Worm (Caenorhabditis elegans) whole organism, L3 larva: ENCODE measurements around the gene F41H8.2.
A peak's percentile ranks its signal among the peaks of the same experiment; 100 is the strongest.

Source experiments
- aly-2 ChIP-seq: fragments of 150-350 bp; optimal IDR thresholded peaks from 2 replicates; lab custom pipeline; 2014; ENCODE audit warnings: missing biosample characterization, missing genetic modification characterization
- ama-1 ChIP-seq: fragments of 150-350 bp; optimal IDR thresholded peaks from 2 replicates; lab custom pipeline; 2018
- ceh-16 ChIP-seq: sonication (generic microtip); optimal IDR thresholded peaks from 2 replicates; lab custom pipeline; 2017; ENCODE audit warnings: missing biosample characterization, missing genetic modification characterization
- ceh-28 ChIP-seq: fragments of 150-350 bp; optimal IDR thresholded peaks from 2 replicates; lab custom pipeline; 2014; ENCODE audit warnings: missing biosample characterization, missing genetic modification reagents, missing genetic modification characterization
- ceh-82 ChIP-seq: fragments of 150-350 bp; optimal IDR thresholded peaks from 2 replicates; lab custom pipeline; 2014; ENCODE audit warnings: missing biosample characterization, missing genetic modification characterization
- daf-12 ChIP-seq: fragments of 150-350 bp; optimal IDR thresholded peaks from 2 replicates; lab custom pipeline; 2014; ENCODE audit warnings: missing biosample characterization, missing genetic modification reagents, missing genetic modification characterization
- egl-27 ChIP-seq: sonication (generic microtip); optimal IDR thresholded peaks from 4 replicates; lab custom pipeline; 2017; ENCODE audit warnings: missing biosample characterization, missing genetic modification reagents, missing genetic modification characterization
- egl-5 ChIP-seq: fragments of 150-350 bp; optimal IDR thresholded peaks from 2 replicates; lab custom pipeline; 2017; ENCODE audit warnings: missing biosample characterization, missing genetic modification reagents, missing genetic modification characterization, inconsistent platforms
- elt-1 ChIP-seq: fragments of 150-350 bp; optimal IDR thresholded peaks from 2 replicates; lab custom pipeline; 2014; ENCODE audit warnings: missing biosample characterization, missing genetic modification characterization
- eor-1 ChIP-seq, 2 experiments: fragments of 150-350 bp; optimal IDR thresholded peaks; 2 replicates each; lab custom pipeline; 2014 to 2018; ENCODE audit warnings: missing biosample characterization in 2 of 2, missing genetic modification characterization in 2 of 2
- fkh-10 ChIP-seq: sonication (generic microtip); optimal IDR thresholded peaks from 2 replicates; lab custom pipeline; 2017; ENCODE audit warnings: missing biosample characterization, missing genetic modification reagents, missing genetic modification characterization
- fkh-2 ChIP-seq: fragments of 150-350 bp; optimal IDR thresholded peaks from 2 replicates; lab custom pipeline; 2014; ENCODE audit warnings: missing biosample characterization, missing genetic modification reagents, missing genetic modification characterization
- fos-1 ChIP-seq: fragments of 150-350 bp; optimal IDR thresholded peaks from 2 replicates; lab custom pipeline; 2014; ENCODE audit warnings: missing biosample characterization, missing genetic modification characterization
- hmg-11 ChIP-seq: sonication (generic microtip); optimal IDR thresholded peaks from 2 replicates; lab custom pipeline; 2016; ENCODE audit warnings: missing genetic modification characterization, missing compliant biosample characterization
- jun-1 ChIP-seq: fragments of 150-350 bp; optimal IDR thresholded peaks from 2 replicates; lab custom pipeline; 2014; ENCODE audit warnings: missing biosample characterization, missing genetic modification reagents, missing genetic modification characterization
- lin-15B ChIP-seq: fragments of 150-350 bp; optimal IDR thresholded peaks from 2 replicates; lab custom pipeline; 2014; ENCODE audit warnings: missing biosample characterization, missing genetic modification characterization
- lin-39 ChIP-seq: fragments of 150-350 bp; optimal IDR thresholded peaks from 2 replicates; lab custom pipeline; 2018; ENCODE audit warnings: missing biosample characterization, missing genetic modification reagents, missing genetic modification characterization
- lsy-12 ChIP-seq: sonication (generic microtip); optimal IDR thresholded peaks from 2 replicates; lab custom pipeline; 2016; ENCODE audit warnings: mild to moderate bottlenecking, missing genetic modification characterization, missing compliant biosample characterization
- mdl-1 ChIP-seq: fragments of 150-350 bp; optimal IDR thresholded peaks from 2 replicates; lab custom pipeline; 2014; ENCODE audit warnings: missing biosample characterization, missing genetic modification characterization
- mml-1 ChIP-seq: fragments of 150-350 bp; sonication (generic microtip); optimal IDR thresholded peaks from 3 replicates; lab custom pipeline; 2014; ENCODE audit warnings: missing biosample characterization, missing genetic modification characterization
- nfya-1 ChIP-seq: sonication (generic microtip); optimal IDR thresholded peaks from 2 replicates; lab custom pipeline; 2017; ENCODE audit warnings: missing genetic modification characterization, mild to moderate bottlenecking, missing compliant biosample characterization, antibody characterized with exemption, moderate library complexity; ENCODE audit not compliant: insufficient read depth
- nhr-11 ChIP-seq: fragments of 150-350 bp; optimal IDR thresholded peaks from 2 replicates; lab custom pipeline; 2014; ENCODE audit warnings: missing biosample characterization, missing genetic modification characterization
- nhr-12 ChIP-seq: fragments of 150-350 bp; optimal IDR thresholded peaks from 2 replicates; lab custom pipeline; 2014; ENCODE audit warnings: missing biosample characterization, missing genetic modification characterization
- nhr-23 ChIP-seq: fragments of 150-350 bp; optimal IDR thresholded peaks from 2 replicates; lab custom pipeline; 2014; ENCODE audit warnings: missing biosample characterization, missing genetic modification reagents, missing genetic modification characterization
- nhr-237 ChIP-seq: fragments of 150-350 bp; optimal IDR thresholded peaks from 2 replicates; lab custom pipeline; 2014; ENCODE audit warnings: missing biosample characterization, missing genetic modification characterization
- nhr-25 ChIP-seq: sonication (generic microtip); optimal IDR thresholded peaks from 2 replicates; lab custom pipeline; 2017; ENCODE audit warnings: missing biosample characterization, missing genetic modification characterization
- nhr-43 ChIP-seq: sonication (generic microtip); optimal IDR thresholded peaks from 2 replicates; lab custom pipeline; 2016; ENCODE audit warnings: mild to moderate bottlenecking, missing genetic modification characterization, missing compliant biosample characterization; ENCODE audit not compliant: poor library complexity, severe bottlenecking
- nhr-76 ChIP-seq: fragments of 150-350 bp; sonication (generic microtip); optimal IDR thresholded peaks from 5 replicates; lab custom pipeline; 2014; ENCODE audit warnings: missing biosample characterization, missing genetic modification characterization
- nhr-77 ChIP-seq: fragments of 150-350 bp; optimal IDR thresholded peaks from 2 replicates; lab custom pipeline; 2014; ENCODE audit warnings: missing biosample characterization, missing genetic modification characterization
- pha-4 ChIP-seq: fragments of 150-350 bp; optimal IDR thresholded peaks from 2 replicates; lab custom pipeline; 2014; ENCODE audit warnings: missing biosample characterization, missing genetic modification reagents, missing genetic modification characterization
- sea-2 ChIP-seq: fragments of 150-350 bp; sonication (generic microtip); optimal IDR thresholded peaks from 4 replicates; lab custom pipeline; 2014; ENCODE audit warnings: missing biosample characterization, missing genetic modification reagents, missing genetic modification characterization
- snpc-4 ChIP-seq: fragments of 150-350 bp; optimal IDR thresholded peaks from 2 replicates; lab custom pipeline; 2014; ENCODE audit warnings: missing biosample characterization, missing genetic modification characterization
- tbx-2 ChIP-seq: sonication (generic microtip); optimal IDR thresholded peaks from 2 replicates; lab custom pipeline; 2016; ENCODE audit warnings: mild to moderate bottlenecking, missing genetic modification characterization, missing compliant biosample characterization
- unc-39 ChIP-seq: sonication (generic microtip); optimal IDR thresholded peaks from 4 replicates; lab custom pipeline; 2017; ENCODE audit warnings: missing biosample characterization, missing genetic modification characterization
- unc-62 ChIP-seq: fragments of 150-350 bp; sonication (generic microtip); optimal IDR thresholded peaks from 4 replicates; lab custom pipeline; 2014; ENCODE audit warnings: missing biosample characterization, missing genetic modification reagents, missing genetic modification characterization
- zag-1 ChIP-seq: fragments of 150-350 bp; optimal IDR thresholded peaks from 2 replicates; lab custom pipeline; 2014; ENCODE audit warnings: missing biosample characterization, missing genetic modification characterization

F41H8.2 gene

DNA sequence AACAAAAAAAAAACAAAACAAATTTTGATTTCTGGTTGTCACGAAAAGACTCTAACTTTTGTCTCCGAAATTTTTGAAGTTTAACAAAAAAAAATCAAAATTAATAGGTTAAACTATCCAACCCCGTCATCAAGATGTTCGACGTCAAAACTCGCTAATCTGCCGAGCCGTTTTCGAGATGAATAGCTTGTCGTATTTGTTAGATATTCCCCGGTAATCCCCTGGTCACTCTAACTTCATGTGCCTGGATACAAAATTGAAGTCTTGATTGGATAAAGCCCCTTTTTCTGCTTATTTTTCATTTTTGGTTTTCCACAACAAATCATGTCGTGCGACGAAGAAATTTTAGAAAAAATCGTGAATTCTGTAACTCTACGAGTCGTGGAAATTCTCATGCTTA is 43.8 kb upstream of the F41H8.2 start, which contains the start of gene srab-16:
srab-16 (plus strand) TSS at position 301 of the 400 bp plus-strand sequence.
- TF ChIP-seq sea-2 (GFP tag; lab: Kevin White, UChicago) (no peak), nhr-76 (no peak), nhr-77 (tag; lab: Kevin White, UChicago) (no peak), pha-4 (tag; lab: Kevin White, UChicago) (no peak), nhr-43 (tag; lab: Kevin White, UChicago) (no peak), nhr-11 (tag; lab: Kevin White, UChicago) (no peak), unc-39 (tag; lab: Kevin White, UChicago) (no peak), mdl-1 (tag; lab: Kevin White, UChicago) (no peak), tbx-2 (tag; lab: Kevin White, UChicago) (no peak), snpc-4 (tag; lab: Kevin White, UChicago) (no peak), aly-2 (no peak), ceh-82 (no peak)

DNA sequence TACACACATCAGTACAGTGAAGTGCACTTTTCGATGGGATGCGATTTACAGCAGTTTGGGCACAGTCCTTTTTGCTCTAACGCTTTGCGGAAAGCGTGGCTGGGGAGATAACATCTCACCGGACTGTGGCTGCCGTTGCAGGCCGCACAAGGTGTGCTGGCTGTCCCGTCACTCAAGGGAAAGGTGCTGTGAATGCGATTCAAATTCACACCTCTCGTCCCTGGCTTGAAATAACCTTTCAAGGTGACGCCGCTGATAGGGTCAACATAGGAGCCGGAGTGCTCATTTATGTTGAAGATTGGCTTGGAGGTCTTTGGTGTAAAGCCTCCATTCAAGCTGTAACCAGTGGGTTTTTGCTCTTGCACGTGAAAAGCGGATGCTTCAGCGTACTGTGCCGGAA is 32.1 kb upstream of the F41H8.2 start:
- no peak for TF ChIP-seq eor-1 (tag; optimal IDR thresholded peaks at IDR 0.05; lab: Kevin White, UChicago)
- TF ChIP-seq nfya-1 (tag; lab: Kevin White, UChicago): no peak
- no peak for TF ChIP-seq ceh-28 (tag; lab: Kevin White, UChicago)
- TF ChIP-seq egl-5 (tag; lab: Kevin White, UChicago): no peak
- no peak for TF ChIP-seq nhr-237 (tag; lab: Kevin White, UChicago)
- TF ChIP-seq lin-15B (tag; lab: Kevin White, UChicago): no peak
- TF ChIP-seq ceh-16 (tag; lab: Kevin White, UChicago): no peak

DNA sequence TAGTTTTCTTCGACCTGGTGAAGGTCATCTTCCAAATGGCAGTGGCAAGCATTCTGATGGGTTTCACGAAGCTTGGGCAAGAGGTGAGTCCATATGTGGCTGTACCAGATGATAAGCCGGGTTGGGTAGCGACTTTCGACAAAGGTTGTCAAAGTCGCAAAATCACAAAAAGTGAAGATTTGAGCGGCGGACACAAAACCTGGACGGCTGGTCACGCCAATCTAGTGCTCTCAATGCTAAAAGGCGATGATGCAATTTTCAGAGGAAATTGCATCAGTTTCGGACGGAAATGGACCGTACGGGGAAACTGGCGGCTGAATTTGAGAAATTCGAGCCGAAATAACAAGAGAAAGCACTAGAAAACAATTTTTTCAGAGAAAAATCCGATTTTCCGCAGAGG is 29.0 kb upstream of the F41H8.2 start:
- no peak for TF ChIP-seq nhr-12 (tag; lab: Kevin White, UChicago)
- TF ChIP-seq sea-2 (GFP tag; lab: Kevin White, UChicago): no peak
- TF ChIP-seq egl-5 (tag; lab: Kevin White, UChicago): no peak
- no peak for TF ChIP-seq aly-2
- TF ChIP-seq fkh-2 (tag; lab: Kevin White, UChicago): no peak

DNA sequence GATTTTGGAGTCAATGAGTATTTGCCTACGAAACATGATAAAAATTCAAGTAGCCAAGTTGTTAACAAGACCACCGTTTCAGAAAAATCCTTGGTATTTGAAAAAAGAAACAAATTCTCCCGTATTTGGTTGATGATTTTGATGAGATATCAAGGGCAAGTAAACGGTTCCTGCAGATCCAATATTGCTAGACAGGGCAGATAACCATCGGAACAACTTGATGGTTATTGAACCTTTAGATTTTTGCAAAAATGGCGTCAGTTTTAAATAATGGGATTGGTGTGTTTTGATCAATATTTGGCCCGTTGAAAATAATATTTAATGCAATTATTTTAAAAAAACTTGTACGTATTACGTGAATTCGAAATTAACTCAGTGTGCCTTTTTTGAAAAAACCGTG is 25.9 kb upstream of the F41H8.2 start:
- TF ChIP-seq elt-1 (tag; lab: Kevin White, UChicago) (peak; percentile 52), egl-27 (tag; lab: Kevin White, UChicago) (no peak)

DNA sequence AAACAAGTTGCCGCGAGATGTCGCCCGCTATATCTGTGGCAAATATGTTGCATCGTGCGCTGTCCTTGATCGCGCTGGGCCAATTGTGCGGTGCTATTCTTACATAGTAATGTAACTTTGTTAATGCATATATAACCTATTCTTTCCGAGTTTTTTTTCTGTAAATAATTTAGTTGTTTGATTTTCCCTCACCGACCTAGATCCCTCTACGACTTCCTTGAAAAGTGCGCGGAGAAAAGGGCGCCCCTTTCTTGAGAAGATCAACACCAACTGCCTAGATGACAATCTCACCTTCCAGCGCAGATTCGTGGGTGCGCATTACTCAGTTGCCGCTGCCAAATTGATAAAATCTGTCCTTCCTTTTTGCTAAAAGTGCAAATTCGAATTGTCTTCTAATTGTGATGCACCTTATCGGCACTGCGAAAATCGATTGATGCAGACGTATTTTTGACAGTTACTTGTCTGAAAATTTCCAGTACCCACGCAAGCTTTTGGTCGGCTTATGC is 24.6 kb upstream of the F41H8.2 start:
- no peak for TF ChIP-seq hmg-11 (tag; lab: Kevin White, UChicago)
- no peak for TF ChIP-seq nhr-77 (tag; lab: Kevin White, UChicago)
- no peak for TF ChIP-seq ceh-82
- TF ChIP-seq unc-62 (GFP tag; lab: Kevin White, UChicago): no peak
- no peak for TF ChIP-seq lin-39 (tag; lab: Kevin White, UChicago)
- peak; percentile 21 for TF ChIP-seq nhr-23 (tag; lab: Kevin White, UChicago)
- peak; percentile 39 for TF ChIP-seq nhr-25
- TF ChIP-seq elt-1 (tag; lab: Kevin White, UChicago): peak; percentile 84

DNA sequence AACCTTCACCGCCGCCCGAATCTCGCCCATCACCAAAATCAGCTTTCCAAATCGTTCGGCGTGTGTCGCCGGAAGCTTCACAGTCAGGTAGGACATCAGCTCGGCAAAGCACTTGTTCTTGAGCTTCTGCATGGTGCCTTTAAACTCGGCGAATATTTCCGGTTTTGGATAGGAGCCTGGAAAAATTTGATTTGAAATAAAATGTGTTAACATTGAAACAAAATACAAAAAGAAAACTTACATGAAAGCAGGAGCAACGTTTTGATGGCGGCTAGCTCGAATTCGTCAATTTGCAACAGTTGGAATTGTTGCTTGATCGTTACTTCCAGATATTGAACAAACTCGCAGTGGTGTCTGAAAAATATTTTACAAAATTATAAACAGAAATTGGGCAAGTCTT is 23.5 kb upstream of the F41H8.2 start:
- no peak for TF ChIP-seq ceh-82
- TF ChIP-seq fos-1 (tag; lab: Kevin White, UChicago): no peak
- no peak for TF ChIP-seq nhr-77 (tag; lab: Kevin White, UChicago)
- no peak for TF ChIP-seq lsy-12 (tag; lab: Kevin White, UChicago)
- TF ChIP-seq egl-5 (tag; lab: Kevin White, UChicago): no peak
- TF ChIP-seq nfya-1 (tag; lab: Kevin White, UChicago): no peak
- TF ChIP-seq, all 47 proteins: peak for 0

DNA sequence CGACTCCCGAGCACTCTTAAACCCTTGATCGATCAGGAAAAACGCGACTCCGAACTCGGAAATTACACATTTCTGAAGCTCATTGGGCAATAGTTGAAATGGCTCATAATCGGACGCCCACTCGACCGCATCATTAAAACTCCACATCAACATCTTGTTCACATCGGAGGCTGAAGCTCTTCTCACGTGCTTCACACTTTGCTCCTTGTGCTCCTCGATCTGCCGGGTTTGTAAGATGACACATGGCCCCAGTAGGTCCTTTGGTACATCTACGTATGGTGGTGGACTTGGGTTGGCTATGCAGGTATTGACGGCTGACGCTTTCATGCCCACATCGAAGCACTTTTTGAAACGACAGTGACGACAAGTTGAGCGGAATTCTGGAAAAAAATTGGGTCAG is 22.7 kb upstream of the F41H8.2 start:
- no peak for TF ChIP-seq mml-1 (tag; lab: Kevin White, UChicago)
- TF ChIP-seq zag-1: no peak
- TF ChIP-seq jun-1 (tag; lab: Kevin White, UChicago): no peak
- TF ChIP-seq hmg-11 (tag; lab: Kevin White, UChicago): no peak
- TF ChIP-seq lin-39 (tag; lab: Kevin White, UChicago): no peak
- TF ChIP-seq nhr-12 (tag; lab: Kevin White, UChicago): no peak
- TF ChIP-seq elt-1 (tag; lab: Kevin White, UChicago): no peak
- TF ChIP-seq daf-12 (tag; lab: Kevin White, UChicago): no peak
- no peak for TF ChIP-seq fos-1 (tag; lab: Kevin White, UChicago)
- no peak for TF ChIP-seq fkh-10 (GFP tag; lab: Kevin White, UChicago)
- no peak for TF ChIP-seq ama-1
- no peak for TF ChIP-seq sea-2 (GFP tag; lab: Kevin White, UChicago)
